Fruit fly (Drosophila melanogaster): ENCODE results near the gene CG9784.

Gene CG9784

DNA sequence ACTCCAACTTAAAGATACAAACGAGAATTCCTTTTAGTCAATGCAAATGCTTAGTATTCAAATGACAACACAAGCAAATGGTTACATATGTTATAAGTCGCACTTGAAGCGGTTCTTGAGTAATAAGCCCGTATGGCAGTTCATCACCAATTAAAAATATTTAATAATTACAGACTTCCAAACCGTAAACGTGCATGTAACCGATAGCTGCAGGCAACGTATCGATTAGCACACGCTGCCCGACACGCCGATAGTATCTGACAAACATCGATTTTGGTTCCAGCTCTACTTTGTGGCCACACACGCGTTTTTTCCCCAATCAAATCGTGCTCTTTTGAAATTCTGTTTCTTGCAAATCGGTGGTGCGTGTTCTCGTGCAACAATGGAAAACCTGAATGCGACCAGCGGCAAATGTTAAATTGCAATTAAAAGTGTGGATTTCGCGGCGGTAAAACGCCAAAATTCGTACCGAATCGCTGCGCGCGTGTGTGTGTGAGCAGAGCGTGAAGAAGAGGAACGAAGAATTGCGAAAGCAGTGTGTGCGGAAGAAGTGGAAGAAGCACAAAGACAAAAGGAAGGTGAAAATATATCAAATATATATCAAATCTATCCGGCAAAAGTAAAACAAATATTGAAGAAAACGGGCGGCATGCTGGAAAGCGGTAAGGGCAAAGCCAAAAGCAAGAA is at the start of gene CG9784, which contains the start of gene Nup153 (continued):
- no peak for TF ChIP-seq CG8290 (GFP tag; optimal IDR thresholded peaks at IDR 0.05)
- no peak for TF ChIP-seq CG8290 (tag; optimal IDR thresholded peaks at IDR 0.05)
- TF ChIP-seq HmgD (GFP tag; optimal IDR thresholded peaks at IDR 0.05) = no peak
- TF ChIP-seq CTCF (GFP tag; optimal IDR thresholded peaks at IDR 0.05) = no peak
- TF ChIP-seq HLH4C (GFP tag; IDR thresholded peaks at IDR 0.05; ENCODE audit: partially characterized antibody) = peak; percentile 93
- no peak for TF ChIP-seq CG11093 (GFP tag; IDR thresholded peaks at IDR 0.05)
- no peak for TF ChIP-seq disco-r (GFP tag; optimal IDR thresholded peaks at IDR 0.05)
- peak; percentile 85 for TF ChIP-seq CG17385 (GFP tag; optimal IDR thresholded peaks at IDR 0.05)
- no peak for TF ChIP-seq Optix (GFP tag; IDR thresholded peaks at IDR 0.05)
- TF ChIP-seq Doc3 (GFP tag; IDR thresholded peaks at IDR 0.05; ENCODE audit: partially characterized antibody) = peak; percentile 89
- TF ChIP-seq CG6791 (GFP tag; IDR thresholded peaks at IDR 0.05; ENCODE audit: partially characterized antibody) = peak; percentile 98
- TF ChIP-seq pzg (GFP tag; optimal IDR thresholded peaks at IDR 0.05) = peak; percentile 59
- TF ChIP-seq CG1233 (GFP tag; optimal IDR thresholded peaks at IDR 0.05) = no peak
- TF ChIP-seq Doc2 (GFP tag; IDR thresholded peaks at IDR 0.05) = no peak
- no peak for TF ChIP-seq lmd (GFP tag; IDR thresholded peaks at IDR 0.05)
- peak; percentile 51 for TF ChIP-seq rib (GFP tag; IDR thresholded peaks at IDR 0.05)
- no peak for TF ChIP-seq CG10565 (GFP tag; optimal IDR thresholded peaks at IDR 0.05)
- TF ChIP-seq bbx (GFP tag; IDR thresholded peaks at IDR 0.05; ENCODE audit: partially characterized antibody) = peak; percentile 97
- TF ChIP-seq CG9215 (GFP tag; IDR thresholded peaks at IDR 0.05) = 0 out of 2 replicates have a peak, but pooled peaks have one; percentile 30
- no peak for TF ChIP-seq CG6254 (GFP tag; optimal IDR thresholded peaks at IDR 0.05)
- no peak for TF ChIP-seq CG3838 (GFP tag; optimal IDR thresholded peaks at IDR 0.05)
- no peak for TF ChIP-seq Gsc (GFP tag; IDR thresholded peaks at IDR 0.05)
- TF ChIP-seq Blimp-1 (GFP tag; optimal IDR thresholded peaks at IDR 0.05) = no peak
- peak; percentile 26; the same call in 1 of the 2 replicates for TF ChIP-seq CG32532 (GFP tag; IDR thresholded peaks at IDR 0.05)
- TF ChIP-seq CoRest (tag; optimal IDR thresholded peaks at IDR 0.05) = no peak
- peak; percentile 17 for TF ChIP-seq CG15514 (GFP tag; optimal IDR thresholded peaks at IDR 0.05)
- no peak for TF ChIP-seq zfh2 (GFP tag; optimal IDR thresholded peaks at IDR 0.05)
- no peak for TF ChIP-seq CG6175 (GFP tag; IDR thresholded peaks at IDR 0.05)
- peak; percentile 37; the same call in 1 of the 4 replicates for TF ChIP-seq Gug (GFP tag; IDR thresholded peaks at IDR 0.05)
- TF ChIP-seq Hr78 (GFP tag; optimal IDR thresholded peaks at IDR 0.05) = no peak
- TF ChIP-seq Opbp (GFP tag; IDR thresholded peaks at IDR 0.05; ENCODE audit: partially characterized antibody) = peak; percentile 95
- no peak for TF ChIP-seq mam (GFP tag; optimal IDR thresholded peaks at IDR 0.05)
- TF ChIP-seq Nf-YC (tag; optimal IDR thresholded peaks at IDR 0.05) = peak; percentile 48
- TF ChIP-seq grau (tag; optimal IDR thresholded peaks at IDR 0.05) = no peak
- no peak for TF ChIP-seq CG9876 (GFP tag; optimal IDR thresholded peaks at IDR 0.05)
- TF ChIP-seq Side (GFP tag; optimal IDR thresholded peaks at IDR 0.05) = no peak
- TF ChIP-seq ind (GFP tag; optimal IDR thresholded peaks at IDR 0.05) = no peak
- TF ChIP-seq hkb (optimal IDR thresholded peaks at IDR 0.05) = no peak
- TF ChIP-seq hkb (GFP tag; IDR thresholded peaks at IDR 0.05) = no peak
- TF ChIP-seq CG18599 (GFP tag; optimal IDR thresholded peaks at IDR 0.05) = no peak
- no peak for TF ChIP-seq CG9609 (GFP tag; optimal IDR thresholded peaks at IDR 0.05)
- TF ChIP-seq dati (GFP tag; IDR thresholded peaks at IDR 0.05) = no peak
- TF ChIP-seq PHDP (tag; optimal IDR thresholded peaks at IDR 0.05) = no peak
- peak; percentile 95 for TF ChIP-seq tna (GFP tag; IDR thresholded peaks at IDR 0.05; ENCODE audit: partially characterized antibody)
- peak; percentile 87 for TF ChIP-seq sna (GFP tag; IDR thresholded peaks at IDR 0.05; ENCODE audit: partially characterized antibody)
- peak; percentile 93 for TF ChIP-seq BEAF-32 (GFP tag; optimal IDR thresholded peaks at IDR 0.05)
- TF ChIP-seq nerfin-2 (GFP tag; IDR thresholded peaks at IDR 0.05; ENCODE audit: partially characterized antibody) = peak; percentile 92
- TF ChIP-seq CG14860 (GFP tag; IDR thresholded peaks at IDR 0.05; ENCODE audit: partially characterized antibody) = peak; percentile 94
- no peak for TF ChIP-seq CG2199 (GFP tag; IDR thresholded peaks at IDR 0.05)
- peak; percentile 9 for TF ChIP-seq CG8924 (tag; optimal IDR thresholded peaks at IDR 0.05)
